Worm (Caenorhabditis elegans) whole organism, L4 larva: ENCODE measurements around the gene nhr-115.

Experiments used
- T20F7.1 ChIP-seq: fragments of 200-800 bp; sonication (Bioruptor generic); optimal IDR thresholded peaks from 2 replicates; lab custom pipeline; 2018; ENCODE audit warnings: mild to moderate bottlenecking, missing genetic modification characterization, missing compliant biosample characterization
- ceh-82 ChIP-seq: sonication (generic microtip); optimal IDR thresholded peaks from 2 replicates; lab custom pipeline; 2017; ENCODE audit warnings: missing biosample characterization, missing genetic modification characterization
- dve-1 ChIP-seq: sonication (generic microtip); optimal IDR thresholded peaks from 2 replicates; lab custom pipeline; 2017; ENCODE audit warnings: antibody characterized with exemption, mild to moderate bottlenecking, missing genetic modification characterization, missing compliant biosample characterization; ENCODE audit not compliant: insufficient read depth
- egl-27 ChIP-seq: sonication (generic microtip); optimal IDR thresholded peaks from 3 replicates; lab custom pipeline; 2017; ENCODE audit warnings: missing biosample characterization, missing genetic modification reagents, missing genetic modification characterization
- lir-3 ChIP-seq: sonication (generic microtip); optimal IDR thresholded peaks from 2 replicates; lab custom pipeline; 2016; ENCODE audit warnings: mild to moderate bottlenecking, missing genetic modification characterization, missing compliant biosample characterization
- madf-9 ChIP-seq: fragments of 200-800 bp; sonication (Bioruptor generic); conservative IDR thresholded peaks from 2 replicates; pipeline ENCODE4 v1.3.6; 2022; ENCODE audit warnings: missing genetic modification reagents, missing genetic modification characterization, missing compliant biosample characterization
- nhr-28 ChIP-seq: fragments of 150-350 bp; optimal IDR thresholded peaks from 2 replicates; lab custom pipeline; 2014; ENCODE audit warnings: missing biosample characterization, missing genetic modification characterization
- pha-4 ChIP-seq, 2 experiments: fragments of 150-350 bp in 1 of 2; fragments of 200-800 bp in 1 of 2; sonication (Bioruptor generic) in 1 of 2; IDR thresholded peaks in 1 of 2; optimal IDR thresholded peaks in 1 of 2; 2 replicates each; pipeline versions ENCODE4 v1.3.6 to Lab custom; 2014 to 2022; ENCODE audit warnings: missing genetic modification characterization in 2 of 2, missing genetic modification reagents in 2 of 2, missing biosample characterization in 1 of 2, missing compliant biosample characterization in 1 of 2
- skn-1 ChIP-seq: fragments of 150-350 bp; optimal IDR thresholded peaks from 2 replicates; lab custom pipeline; 2014; ENCODE audit warnings: missing biosample characterization, missing genetic modification characterization
- unc-130 ChIP-seq: sonication (generic microtip); optimal IDR thresholded peaks from 2 replicates; lab custom pipeline; 2016; ENCODE audit warnings: missing genetic modification reagents, missing genetic modification characterization, missing compliant biosample characterization

ce11 chrV:2271750-2272149 lies 20.6 kb upstream of the nhr-115 start, which contains the start of gene Y5H2A.1:
- TF ChIP-seq skn-1 (no peak), egl-27 (tag; lab: Kevin White, UChicago) (no peak), nhr-28 (no peak), pha-4 (GFP tag; IDR thresholded peaks at IDR 0.05; lab: Robert Waterston, UW) (no peak), pha-4 (tag; optimal IDR thresholded peaks at IDR 0.05; lab: Kevin White, UChicago) (no peak), T20F7.1 (GFP tag; lab: Kevin White, UChicago) (no peak), unc-130 (GFP tag; lab: Kevin White, UChicago) (no peak), ceh-82 (tag; lab: Kevin White, UChicago) (no peak), lir-3 (no peak), madf-9 (no peak), dve-1 (no peak)
